Fruit fly (Drosophila melanogaster) whole organism, embryonic: ENCODE results near the gene CG43901.

Source experiments
- Blimp-1 ChIP-seq: fragments of 200-800 bp; sonication (Bioruptor generic); optimal IDR thresholded peaks from 3 replicates; lab custom pipeline; 2018; ENCODE audit warnings: missing biosample characterization, missing genetic modification characterization, mild to moderate bottlenecking, moderate library complexity, missing genetic modification reagents
- BtbVII ChIP-seq: fragments of 200-800 bp; sonication (Bioruptor generic); optimal IDR thresholded peaks from 3 replicates; lab custom pipeline; 2017; ENCODE audit warnings: missing biosample characterization, mild to moderate bottlenecking, missing genetic modification characterization
- Bteb2 ChIP-seq: fragments of 200-800 bp; sonication (Bioruptor generic); optimal IDR thresholded peaks from 2 replicates; lab custom pipeline; 2016; ENCODE audit warnings: missing biosample characterization, missing genetic modification characterization
- CG10209 ChIP-seq: fragments of 200-800 bp; sonication (Bioruptor generic); optimal IDR thresholded peaks from 3 replicates; lab custom pipeline; 2017; ENCODE audit warnings: missing biosample characterization, mild to moderate bottlenecking, missing genetic modification characterization, missing genetic modification reagents
- CG10543 ChIP-seq: fragments of 200-800 bp; sonication (Bioruptor generic); optimal IDR thresholded peaks from 3 replicates; lab custom pipeline; 2017; ENCODE audit warnings: missing biosample characterization, mild to moderate bottlenecking, missing genetic modification characterization, moderate library complexity
- CG10959 ChIP-seq: fragments of 200-800 bp; sonication (Bioruptor generic); IDR thresholded peaks from 2 replicates; pipeline ENCODE4 v1.3.6; 2022; ENCODE audit warnings: missing biosample characterization, missing genetic modification characterization
- CG11093 ChIP-seq: fragments of 200-800 bp; sonication (Bioruptor generic); IDR thresholded peaks from 3 replicates; pipeline ENCODE4 v1.3.6; 2022; ENCODE audit warnings: missing biosample characterization, missing genetic modification characterization
- CG11247 ChIP-seq: fragments of 200-800 bp; sonication (Bioruptor generic); IDR thresholded peaks from 2 replicates; pipeline ENCODE4 v1.3.6; 2022; ENCODE audit warnings: missing biosample characterization, missing genetic modification characterization
- CG12659 ChIP-seq: fragments of 200-800 bp; sonication (Bioruptor generic); optimal IDR thresholded peaks from 3 replicates; lab custom pipeline; 2017; ENCODE audit warnings: mild to moderate bottlenecking, missing biosample characterization, missing genetic modification reagents, missing genetic modification characterization
- CG12769 ChIP-seq: fragments of 200-800 bp; sonication (Bioruptor generic); optimal IDR thresholded peaks from 2 replicates; lab custom pipeline; 2019; ENCODE audit warnings: missing biosample characterization, mild to moderate bottlenecking, missing genetic modification characterization, moderate library complexity
- CG14014 ChIP-seq: fragments of 200-800 bp; sonication (Bioruptor generic); IDR thresholded peaks from 2 replicates; pipeline ENCODE4 v1.3.6; 2022; ENCODE audit warnings: missing biosample characterization, missing genetic modification characterization
- CG14441 ChIP-seq: fragments of 200-800 bp; sonication (Bioruptor generic); IDR thresholded peaks from 2 replicates; pipeline ENCODE4 v1.3.6; 2022; ENCODE audit warnings: missing biosample characterization, missing genetic modification characterization
- CG15269 ChIP-seq: fragments of 200-800 bp; sonication (Bioruptor generic); optimal IDR thresholded peaks from 2 replicates; lab custom pipeline; 2018; ENCODE audit warnings: missing biosample characterization, mild to moderate bottlenecking, missing genetic modification characterization, moderate library complexity
- CG15479 ChIP-seq: fragments of 200-800 bp; sonication (Bioruptor generic); optimal IDR thresholded peaks from 3 replicates; lab custom pipeline; 2019; ENCODE audit warnings: missing biosample characterization, mild to moderate bottlenecking, missing genetic modification characterization, moderate library complexity
- CG17829 ChIP-seq: fragments of 200-800 bp; optimal IDR thresholded peaks from 2 replicates; lab custom pipeline; 2019; ENCODE audit warnings: missing biosample characterization, mild to moderate bottlenecking, missing genetic modification characterization, moderate library complexity
- CG18476 ChIP-seq: fragments of 200-800 bp; sonication (Bioruptor generic); optimal IDR thresholded peaks from 2 replicates; lab custom pipeline; 2016; ENCODE audit warnings: missing biosample characterization, mild to moderate bottlenecking, missing genetic modification characterization
- CG18619 ChIP-seq: fragments of 200-800 bp; sonication (Bioruptor generic); optimal IDR thresholded peaks from 3 replicates; lab custom pipeline; 2017; ENCODE audit warnings: missing biosample characterization, mild to moderate bottlenecking, missing genetic modification characterization
- CG2129 ChIP-seq: fragments of 200-800 bp; sonication (Bioruptor generic); IDR thresholded peaks from 2 replicates; pipeline ENCODE4 v1.3.6; 2022; ENCODE audit warnings: missing biosample characterization, missing genetic modification characterization; ENCODE audit not compliant: partially characterized antibody
- CG31441 ChIP-seq: fragments of 200-800 bp; sonication (Bioruptor generic); IDR thresholded peaks from 2 replicates; pipeline ENCODE4 v1.3.6; 2022; ENCODE audit warnings: missing biosample characterization, missing genetic modification characterization
- CG32767 ChIP-seq: fragments of 200-800 bp; sonication (Bioruptor generic); IDR thresholded peaks from 2 replicates; pipeline ENCODE4 v1.3.6; 2022; ENCODE audit warnings: missing biosample characterization, missing genetic modification characterization
- CG34422 ChIP-seq: fragments of 200-800 bp; sonication (Bioruptor generic); IDR thresholded peaks from 3 replicates; pipeline ENCODE4 v1.3.6; 2022; ENCODE audit warnings: missing biosample characterization, missing genetic modification characterization
- CG4730 ChIP-seq: fragments of 200-800 bp; sonication (Bioruptor generic); IDR thresholded peaks from 2 replicates; pipeline ENCODE4 v1.3.6; 2022; ENCODE audit warnings: missing biosample characterization, missing genetic modification characterization
- CG6254 ChIP-seq: fragments of 200-800 bp; sonication (Bioruptor generic); optimal IDR thresholded peaks from 3 replicates; lab custom pipeline; 2017; ENCODE audit warnings: mild to moderate bottlenecking, missing biosample characterization, missing genetic modification reagents, missing genetic modification characterization
- CG6654 ChIP-seq: fragments of 200-800 bp; sonication (Bioruptor generic); optimal IDR thresholded peaks from 2 replicates; lab custom pipeline; 2017; ENCODE audit warnings: missing biosample characterization, mild to moderate bottlenecking, missing genetic modification characterization
- CG8290 ChIP-seq, 3 experiments: fragments of 200-800 bp; sonication (Bioruptor generic); optimal IDR thresholded peaks; 2 replicates each; lab custom pipeline; 2016 to 2019; ENCODE audit warnings: missing biosample characterization in 3 of 3, missing genetic modification characterization in 3 of 3, mild to moderate bottlenecking in 2 of 3, moderate library complexity in 1 of 3
- CG8359 ChIP-seq: fragments of 200-800 bp; sonication (Bioruptor generic); optimal IDR thresholded peaks from 2 replicates; lab custom pipeline; 2017; ENCODE audit warnings: missing biosample characterization, mild to moderate bottlenecking, missing genetic modification characterization, borderline replicate concordance
- CG9727 ChIP-seq: fragments of 200-800 bp; sonication (Bioruptor generic); optimal IDR thresholded peaks from 3 replicates; lab custom pipeline; 2017; ENCODE audit warnings: missing biosample characterization, mild to moderate bottlenecking, missing genetic modification characterization
- Camta ChIP-seq: fragments of 200-800 bp; sonication (Bioruptor generic); optimal IDR thresholded peaks from 2 replicates; lab custom pipeline; 2016; ENCODE audit warnings: missing biosample characterization, missing genetic modification characterization
- D19A ChIP-seq: fragments of 200-800 bp; optimal IDR thresholded peaks from 3 replicates; lab custom pipeline; 2019; ENCODE audit warnings: missing biosample characterization, mild to moderate bottlenecking, missing genetic modification characterization, moderate library complexity
- Dad ChIP-seq: fragments of 200-800 bp; sonication (Bioruptor generic); optimal IDR thresholded peaks from 3 replicates; lab custom pipeline; 2016; ENCODE audit warnings: missing biosample characterization, missing genetic modification characterization
- Dek ChIP-seq: fragments of 200-800 bp; sonication (Bioruptor generic); optimal IDR thresholded peaks from 3 replicates; lab custom pipeline; 2019; ENCODE audit warnings: missing biosample characterization, mild to moderate bottlenecking, missing genetic modification characterization, moderate library complexity
- Dip3 ChIP-seq: fragments of 200-800 bp; sonication (Bioruptor generic); optimal IDR thresholded peaks from 3 replicates; lab custom pipeline; 2016; ENCODE audit warnings: missing biosample characterization, missing genetic modification characterization
- Drgx ChIP-seq: fragments of 200-800 bp; sonication (Bioruptor generic); IDR thresholded peaks from 2 replicates; pipeline ENCODE4 v1.3.6; 2022; ENCODE audit warnings: missing biosample characterization, missing genetic modification characterization
- HLH54F ChIP-seq: fragments of 200-800 bp; sonication (Bioruptor generic); optimal IDR thresholded peaks from 3 replicates; lab custom pipeline; 2016; ENCODE audit warnings: missing biosample characterization, missing genetic modification characterization
- Max ChIP-seq: fragments of 200-800 bp; sonication (Bioruptor generic); optimal IDR thresholded peaks from 2 replicates; lab custom pipeline; 2016; ENCODE audit warnings: missing biosample characterization, mild to moderate bottlenecking, missing genetic modification characterization
- Sox100B ChIP-seq: fragments of 200-800 bp; sonication (Bioruptor generic); optimal IDR thresholded peaks from 3 replicates; lab custom pipeline; 2018; ENCODE audit warnings: missing biosample characterization, mild to moderate bottlenecking, missing genetic modification characterization
- Sry-β ChIP-seq: fragments of 200-800 bp; sonication (Bioruptor generic); optimal IDR thresholded peaks from 2 replicates; lab custom pipeline; 2018; ENCODE audit warnings: missing biosample characterization, mild to moderate bottlenecking, missing genetic modification characterization, moderate library complexity
- Ssrp ChIP-seq: fragments of 200-800 bp; sonication (Bioruptor generic); optimal IDR thresholded peaks from 2 replicates; lab custom pipeline; 2018; ENCODE audit warnings: missing biosample characterization, mild to moderate bottlenecking, missing genetic modification characterization, moderate library complexity
- ara ChIP-seq: fragments of 200-800 bp; sonication (Bioruptor generic); IDR thresholded peaks from 2 replicates; pipeline ENCODE4 v1.3.6; 2022; ENCODE audit warnings: missing biosample characterization, missing genetic modification characterization
- chinmo ChIP-seq: fragments of 200-800 bp; sonication (Bioruptor generic); IDR thresholded peaks from 4 replicates; pipeline ENCODE4 v1.3.6; 2022; ENCODE audit warnings: missing biosample characterization, missing genetic modification characterization; ENCODE audit not compliant: partially characterized antibody
- croc ChIP-seq: fragments of 200-800 bp; sonication (Bioruptor generic); conservative IDR thresholded peaks from 3 replicates; pipeline ENCODE4 v1.3.6; 2022; ENCODE audit warnings: missing biosample characterization, missing genetic modification characterization
- cwo ChIP-seq: fragments of 200-800 bp; sonication (Bioruptor generic); optimal IDR thresholded peaks from 3 replicates; lab custom pipeline; 2017; ENCODE audit warnings: missing biosample characterization, missing genetic modification characterization, mild to moderate bottlenecking, moderate library complexity, missing genetic modification reagents
- gem ChIP-seq: fragments of 200-800 bp; sonication (Bioruptor generic); optimal IDR thresholded peaks from 2 replicates; lab custom pipeline; 2019; ENCODE audit warnings: missing biosample characterization, mild to moderate bottlenecking, missing genetic modification characterization, moderate library complexity
- gsb-n ChIP-seq: fragments of 200-800 bp; sonication (Bioruptor generic); optimal IDR thresholded peaks from 3 replicates; lab custom pipeline; 2018; ENCODE audit warnings: missing biosample characterization, mild to moderate bottlenecking, missing genetic modification characterization
- h ChIP-seq: fragments of >200 bp; optimal IDR thresholded peaks from 2 replicates; lab custom pipeline; 2017
- pan ChIP-seq, 4 experiments: fragments of >200 bp in 3 of 4; fragments of 200-800 bp in 1 of 4; sonication (Bioruptor generic) in 1 of 4; optimal IDR thresholded peaks in 3 of 4; IDR thresholded peaks in 1 of 4; 2 replicates each; pipeline versions ENCODE4 v1.3.6 to Lab custom; 2017 to 2022; ENCODE audit warnings: missing biosample characterization in 2 of 4, missing genetic modification characterization in 2 of 4, mixed read lengths in 1 of 4
- pho ChIP-seq: fragments of 200-800 bp; sonication (Bioruptor generic); optimal IDR thresholded peaks from 2 replicates; lab custom pipeline; 2016; ENCODE audit warnings: missing biosample characterization, missing genetic modification characterization
- shn ChIP-seq: fragments of 200-800 bp; sonication (Bioruptor generic); optimal IDR thresholded peaks from 3 replicates; lab custom pipeline; 2016; ENCODE audit warnings: missing biosample characterization, missing genetic modification characterization
- sqz ChIP-seq: fragments of 200-800 bp; sonication (Bioruptor generic); optimal IDR thresholded peaks from 3 replicates; lab custom pipeline; 2018; ENCODE audit warnings: missing biosample characterization, mild to moderate bottlenecking, missing genetic modification characterization

Gene CG43901

dm6 chrX:10905047-10905446, 520 bp upstream of the CG43901 start (continued):
- peak; percentile 54; the same call in 2 of the 3 replicates for TF ChIP-seq croc (GFP tag; lab: Robert Waterston, UW)
- TF ChIP-seq Sox100B (GFP tag; lab: Kevin White, UChicago): peak; percentile 83
- TF ChIP-seq CG32767: peak; percentile 31; the same call in 1 of the 2 replicates
- TF ChIP-seq CG14014: peak; percentile 46; the same call in 1 of the 2 replicates
- peak; percentile 14 for TF ChIP-seq Dad
- TF ChIP-seq h (lab: Kevin White, UChicago): no peak
- TF ChIP-seq Blimp-1 (GFP tag; lab: Kevin White, UChicago): peak; percentile 64
- peak; percentile 83 for TF ChIP-seq gem (tag; lab: Kevin White, UChicago)
- peak; percentile 41 for TF ChIP-seq Dip3 (GFP tag; lab: Kevin White, UChicago)
- 0 out of 3 replicates have a peak, but pooled peaks have one; percentile 41 for TF ChIP-seq CG11093 (GFP tag; lab: Robert Waterston, UW)
- TF ChIP-seq CG6254 (GFP tag; lab: Kevin White, UChicago): peak; percentile 63
- peak; percentile 4 for TF ChIP-seq Bteb2 (GFP tag; lab: Kevin White, UChicago)
- peak; percentile 67 for TF ChIP-seq shn (GFP tag; lab: Kevin White, UChicago)
- TF ChIP-seq Max (GFP tag; lab: Kevin White, UChicago): peak; percentile 33
- TF ChIP-seq Sry-β: no peak
- TF ChIP-seq CG10959: no peak
- peak; percentile 45 for TF ChIP-seq CG8359 (GFP tag; lab: Kevin White, UChicago)
- peak; percentile 80 for TF ChIP-seq CG9727 (GFP tag; lab: Kevin White, UChicago)
- TF ChIP-seq CG4730: peak; percentile 38; the same call in 1 of the 2 replicates
- TF ChIP-seq cwo (GFP tag; lab: Kevin White, UChicago): peak; percentile 24
- peak; percentile 59 for TF ChIP-seq gsb-n (tag; lab: Kevin White, UChicago)
- peak; percentile 64 for TF ChIP-seq D19A (tag; lab: Kevin White, UChicago)
- no peak for TF ChIP-seq CG8290 (GFP tag; optimal IDR thresholded peaks at IDR 0.05; lab: Kevin White, UChicago)
- peak in 1 of 2 experiments; percentile 7 for TF ChIP-seq CG8290 (tag; optimal IDR thresholded peaks at IDR 0.05; lab: Kevin White, UChicago)
- TF ChIP-seq ara (GFP tag; lab: Robert Waterston, UW): peak; percentile 57
- no peak for TF ChIP-seq CG2129
- TF ChIP-seq CG34422 (GFP tag; lab: Robert Waterston, UW): peak; percentile 34; the same call in 1 of the 3 replicates
- TF ChIP-seq CG14441: peak; percentile 39; the same call in 1 of the 2 replicates
- peak; percentile 34 for TF ChIP-seq CG6654 (GFP tag; lab: Kevin White, UChicago)
- peak; percentile 56 for TF ChIP-seq CG12659 (GFP tag; lab: Kevin White, UChicago)
- TF ChIP-seq CG15479 (GFP tag; lab: Kevin White, UChicago): peak; percentile 68
- TF ChIP-seq pan (optimal IDR thresholded peaks at IDR 0.05; lab: Kevin White, UChicago): no peak
- peak in 1 of 2 experiments; percentile 23 for TF ChIP-seq pan (GFP tag; optimal IDR thresholded peaks at IDR 0.05 in 1 of 2, IDR thresholded peaks at IDR 0.05 in 1 of 2)
- peak; percentile 68 for TF ChIP-seq CG10209 (GFP tag; lab: Kevin White, UChicago)
- peak; percentile 76 for TF ChIP-seq CG17829 (tag; lab: Kevin White, UChicago)
- no peak for TF ChIP-seq Drgx (GFP tag; lab: Robert Waterston, UW)
- TF ChIP-seq Ssrp: peak; percentile 71
- TF ChIP-seq CG31441 (GFP tag; lab: Robert Waterston, UW): peak; percentile 81
- TF ChIP-seq BtbVII: peak; percentile 54
- peak; percentile 69 for TF ChIP-seq CG15269 (tag; lab: Kevin White, UChicago)
- TF ChIP-seq CG18619 (GFP tag; lab: Kevin White, UChicago): peak; percentile 21
- no peak for TF ChIP-seq CG12769
- peak; percentile 39 for TF ChIP-seq Dek
- peak; percentile 29 for TF ChIP-seq HLH54F
- no peak for TF ChIP-seq CG10543 (GFP tag; lab: Kevin White, UChicago)
- TF ChIP-seq Camta (GFP tag; lab: Kevin White, UChicago): peak; percentile 54
- no peak for TF ChIP-seq chinmo (GFP tag; lab: Robert Waterston, UW)
- no peak for TF ChIP-seq CG11247 (GFP tag; lab: Robert Waterston, UW)
- peak; percentile 51 for TF ChIP-seq CG18476 (GFP tag; lab: Kevin White, UChicago)
- TF ChIP-seq sqz (GFP tag; lab: Kevin White, UChicago): peak; percentile 52
- peak; percentile 58 for TF ChIP-seq pho
